Worm (Caenorhabditis elegans) whole organism, L2 larva: ENCODE data around the gene swm-1.

Source experiments
- C34F6.9 ChIP-seq: fragments of 150-350 bp; optimal IDR thresholded peaks from 2 replicates; lab custom pipeline; 2014; ENCODE audit warnings: missing biosample characterization, missing genetic modification characterization
- F13H6.1 ChIP-seq: sonication (generic microtip); optimal IDR thresholded peaks from 2 replicates; lab custom pipeline; 2016; ENCODE audit warnings: missing genetic modification characterization, missing compliant biosample characterization
- R02D3.7 ChIP-seq: fragments of 150-350 bp; optimal IDR thresholded peaks from 2 replicates; lab custom pipeline; 2014; ENCODE audit warnings: missing biosample characterization, missing genetic modification characterization
- Y55F3AM.14 ChIP-seq: fragments of 200-800 bp; sonication (Bioruptor generic); optimal IDR thresholded peaks from 2 replicates; lab custom pipeline; 2018; ENCODE audit warnings: mild to moderate bottlenecking, missing genetic modification characterization, missing compliant biosample characterization
- ZK546.5 ChIP-seq: sonication (generic microtip); optimal IDR thresholded peaks from 2 replicates; lab custom pipeline; 2017; ENCODE audit warnings: missing biosample characterization, missing genetic modification characterization
- alr-1 ChIP-seq: fragments of 150-350 bp; optimal IDR thresholded peaks from 2 replicates; lab custom pipeline; 2014; ENCODE audit warnings: missing biosample characterization, missing genetic modification characterization
- ama-1 ChIP-seq: fragments of 150-350 bp; optimal IDR thresholded peaks from 2 replicates; lab custom pipeline; 2018; ENCODE audit warnings: inconsistent platforms
- blmp-1 ChIP-seq: sonication (generic microtip); optimal IDR thresholded peaks from 2 replicates; lab custom pipeline; 2017; ENCODE audit warnings: missing genetic modification characterization, mild to moderate bottlenecking, missing compliant biosample characterization, antibody characterized with exemption, moderate library complexity; ENCODE audit not compliant: insufficient read depth
- ceh-16 ChIP-seq: fragments of 150-350 bp; optimal IDR thresholded peaks from 2 replicates; lab custom pipeline; 2014; ENCODE audit warnings: missing biosample characterization, missing genetic modification characterization
- dmd-4 ChIP-seq: sonication (generic microtip); optimal IDR thresholded peaks from 2 replicates; lab custom pipeline; 2017; ENCODE audit warnings: missing biosample characterization, missing genetic modification characterization
- egl-27 ChIP-seq: sonication (generic microtip); optimal IDR thresholded peaks from 3 replicates; lab custom pipeline; 2017; ENCODE audit warnings: missing biosample characterization, missing genetic modification reagents, missing genetic modification characterization
- elt-1 ChIP-seq: fragments of 150-350 bp; optimal IDR thresholded peaks from 2 replicates; lab custom pipeline; 2014; ENCODE audit warnings: missing biosample characterization, missing genetic modification characterization
- elt-3 ChIP-seq: sonication (generic microtip); optimal IDR thresholded peaks from 2 replicates; lab custom pipeline; 2017; ENCODE audit warnings: missing biosample characterization, missing genetic modification characterization
- fos-1 ChIP-seq: fragments of 150-350 bp; optimal IDR thresholded peaks from 2 replicates; lab custom pipeline; 2014; ENCODE audit warnings: missing biosample characterization, missing genetic modification characterization
- gmeb-1 ChIP-seq: fragments of 150-350 bp; optimal IDR thresholded peaks from 2 replicates; lab custom pipeline; 2014; ENCODE audit warnings: missing biosample characterization, missing genetic modification characterization
- lin-13 ChIP-seq: fragments of 150-350 bp; optimal IDR thresholded peaks from 2 replicates; lab custom pipeline; 2014; ENCODE audit warnings: missing biosample characterization, missing genetic modification reagents, missing genetic modification characterization
- lsy-2 ChIP-seq, 2 experiments: fragments of 150-350 bp in 1 of 2; sonication (generic microtip) in 1 of 2; optimal IDR thresholded peaks; 2 replicates each; lab custom pipeline; 2014 to 2017; ENCODE audit warnings: missing biosample characterization in 2 of 2, missing genetic modification characterization in 2 of 2
- mab-5 ChIP-seq: fragments of 150-350 bp; optimal IDR thresholded peaks from 2 replicates; lab custom pipeline; 2014; ENCODE audit warnings: missing biosample characterization, missing genetic modification characterization
- mbf-1 ChIP-seq: sonication (generic microtip); optimal IDR thresholded peaks from 2 replicates; lab custom pipeline; 2017; ENCODE audit warnings: missing biosample characterization, missing genetic modification characterization
- mdl-1 ChIP-seq, 2 experiments: fragments of 150-350 bp in 1 of 2; sonication (generic microtip) in 1 of 2; optimal IDR thresholded peaks; 2 replicates each; lab custom pipeline; 2017; ENCODE audit warnings: missing biosample characterization in 2 of 2, missing genetic modification characterization in 2 of 2
- nhr-10 ChIP-seq: sonication (generic microtip); optimal IDR thresholded peaks from 2 replicates; lab custom pipeline; 2017; ENCODE audit warnings: missing biosample characterization, missing genetic modification characterization
- nhr-11 ChIP-seq: fragments of 150-350 bp; optimal IDR thresholded peaks from 2 replicates; lab custom pipeline; 2014; ENCODE audit warnings: missing biosample characterization, missing genetic modification characterization
- nhr-12 ChIP-seq: fragments of 150-350 bp; optimal IDR thresholded peaks from 2 replicates; lab custom pipeline; 2014; ENCODE audit warnings: missing biosample characterization, missing genetic modification characterization
- nhr-129 ChIP-seq: fragments of 150-350 bp; optimal IDR thresholded peaks from 2 replicates; lab custom pipeline; 2014; ENCODE audit warnings: missing biosample characterization, missing genetic modification characterization
- nhr-21 ChIP-seq: fragments of 150-350 bp; optimal IDR thresholded peaks from 2 replicates; lab custom pipeline; 2014; ENCODE audit warnings: missing biosample characterization, missing genetic modification characterization
- nhr-23 ChIP-seq: fragments of 150-350 bp; optimal IDR thresholded peaks from 2 replicates; lab custom pipeline; 2014; ENCODE audit warnings: missing biosample characterization, missing genetic modification reagents, missing genetic modification characterization
- nhr-237 ChIP-seq: fragments of 150-350 bp; optimal IDR thresholded peaks from 2 replicates; lab custom pipeline; 2014; ENCODE audit warnings: missing biosample characterization, missing genetic modification characterization
- nhr-25 ChIP-seq: fragments of 150-350 bp; sonication (generic microtip); optimal IDR thresholded peaks from 3 replicates; lab custom pipeline; 2014; ENCODE audit warnings: missing biosample characterization, missing genetic modification characterization
- nhr-6 ChIP-seq: fragments of 150-350 bp; optimal IDR thresholded peaks from 2 replicates; lab custom pipeline; 2014; ENCODE audit warnings: missing biosample characterization, missing genetic modification characterization
- nhr-77 ChIP-seq: fragments of 150-350 bp; optimal IDR thresholded peaks from 2 replicates; lab custom pipeline; 2014; ENCODE audit warnings: missing biosample characterization, missing genetic modification characterization
- peb-1 ChIP-seq: fragments of 150-350 bp; optimal IDR thresholded peaks from 2 replicates; lab custom pipeline; 2014; ENCODE audit warnings: missing biosample characterization, missing genetic modification characterization
- sem-4 ChIP-seq: fragments of 150-350 bp; optimal IDR thresholded peaks from 2 replicates; lab custom pipeline; 2014; ENCODE audit warnings: missing biosample characterization, missing genetic modification reagents, missing genetic modification characterization
- skn-1 ChIP-seq: sonication (generic microtip); optimal IDR thresholded peaks from 2 replicates; lab custom pipeline; 2017; ENCODE audit warnings: missing biosample characterization, missing genetic modification characterization
- sma-9 ChIP-seq, 2 experiments: fragments of 150-350 bp in 1 of 2; sonication (generic microtip) in 1 of 2; optimal IDR thresholded peaks; 2 replicates each; lab custom pipeline; 2014 to 2016; ENCODE audit warnings: missing genetic modification characterization in 2 of 2, mild to moderate bottlenecking in 1 of 2, missing biosample characterization in 1 of 2, missing compliant biosample characterization in 1 of 2, missing genetic modification reagents in 1 of 2, moderate library complexity in 1 of 2
- snpc-4 ChIP-seq: fragments of 150-350 bp; optimal IDR thresholded peaks from 2 replicates; lab custom pipeline; 2014; ENCODE audit warnings: missing biosample characterization, missing genetic modification characterization
- unc-39 ChIP-seq: fragments of 150-350 bp; optimal IDR thresholded peaks from 2 replicates; lab custom pipeline; 2014; ENCODE audit warnings: missing biosample characterization, missing genetic modification characterization
- unc-55 ChIP-seq: fragments of 150-350 bp; sonication (generic microtip); optimal IDR thresholded peaks from 3 replicates; lab custom pipeline; 2014; ENCODE audit warnings: missing biosample characterization, missing genetic modification reagents, missing genetic modification characterization
- unc-62 ChIP-seq: fragments of 150-350 bp; optimal IDR thresholded peaks from 2 replicates; lab custom pipeline; 2014; ENCODE audit warnings: missing biosample characterization, missing genetic modification reagents, missing genetic modification characterization
- zag-1 ChIP-seq: fragments of 150-350 bp; optimal IDR thresholded peaks from 2 replicates; lab custom pipeline; 2014; ENCODE audit warnings: missing biosample characterization, missing genetic modification characterization
- ztf-1 ChIP-seq: fragments of 200-800 bp; sonication (Bioruptor generic); conservative IDR thresholded peaks from 2 replicates; pipeline ENCODE4 v1.3.6; 2022; ENCODE audit warnings: missing genetic modification characterization, missing compliant biosample characterization

swm-1 gene

ce11 chrV:9054771-9055170 lies at the start of gene swm-1:
Gene swm-1, minus strand, starts transcription at chrV:9054871.
- TF ChIP-seq sma-9 (GFP tag; optimal IDR thresholded peaks at IDR 0.05; lab: Kevin White, UChicago) = no peak
- no peak for TF ChIP-seq sma-9 (tag; optimal IDR thresholded peaks at IDR 0.05; lab: Kevin White, UChicago)
- no peak for TF ChIP-seq snpc-4 (tag; lab: Kevin White, UChicago)
- TF ChIP-seq lin-13 (GFP tag; lab: Kevin White, UChicago) = no peak
- TF ChIP-seq unc-55 (GFP tag; lab: Kevin White, UChicago) = no peak
- TF ChIP-seq unc-39 = no peak
- no peak for TF ChIP-seq fos-1 (tag; lab: Kevin White, UChicago)
- TF ChIP-seq blmp-1 (tag; lab: Kevin White, UChicago) = no peak
- no peak for TF ChIP-seq mab-5 (tag; lab: Kevin White, UChicago)
- no peak for TF ChIP-seq elt-1 (tag; lab: Kevin White, UChicago)
- no peak for TF ChIP-seq nhr-11 (tag; lab: Kevin White, UChicago)
- no peak for TF ChIP-seq nhr-6 (tag; lab: Kevin White, UChicago)
- TF ChIP-seq, all 48 proteins: peak for 0

- no peak for TF ChIP-seq elt-1 (tag; lab: Kevin White, UChicago)
- TF ChIP-seq nhr-23 = no peak
- TF ChIP-seq nhr-129 = no peak
- TF ChIP-seq ceh-16 = no peak
- TF ChIP-seq, all 48 proteins: peak for 0
These were observed 46.4 kb upstream of the swm-1 start, which contains the start of gene frpr-6 for ce11 chrV:9101062-9101461. Gene frpr-6, minus strand, starts transcription at chrV:9101162.

ce11 chrV:9098280-9098973 lies 43.8 kb upstream of the swm-1 start, which contains the start of gene F21C10.9:
Gene F21C10.9, minus strand, starts transcription at chrV:9098696.
- no peak for TF ChIP-seq C34F6.9 (tag; lab: Kevin White, UChicago)
- TF ChIP-seq gmeb-1 = no peak
- TF ChIP-seq fos-1 (tag; lab: Kevin White, UChicago) = peak; percentile 5

- no peak for TF ChIP-seq R02D3.7 (tag; lab: Kevin White, UChicago)
- TF ChIP-seq nhr-129 = peak; percentile 38
- TF ChIP-seq, all 48 proteins: peak for 1
These were observed 42.5 kb upstream of the swm-1 start for ce11 chrV:9097213-9097612.

- TF ChIP-seq R02D3.7 (tag; lab: Kevin White, UChicago) = no peak
- no peak for TF ChIP-seq ZK546.5
- no peak for TF ChIP-seq ceh-16
- no peak for TF ChIP-seq alr-1
- no peak for TF ChIP-seq peb-1 (tag; lab: Kevin White, UChicago)
- TF ChIP-seq ama-1 (lab: Kevin White, UChicago) = no peak
- no peak for TF ChIP-seq mbf-1
- TF ChIP-seq zag-1 (tag; lab: Kevin White, UChicago) = no peak
- TF ChIP-seq lsy-2 (tag; optimal IDR thresholded peaks at IDR 0.05; lab: Kevin White, UChicago) = no peak
- no peak for TF ChIP-seq unc-62
- TF ChIP-seq nhr-129 = no peak
- no peak for TF ChIP-seq unc-55 (GFP tag; lab: Kevin White, UChicago)
- no peak for TF ChIP-seq ztf-1
- no peak for TF ChIP-seq nhr-237 (tag; lab: Kevin White, UChicago)
- no peak for TF ChIP-seq skn-1 (tag; lab: Kevin White, UChicago)
- TF ChIP-seq sma-9 (GFP tag; optimal IDR thresholded peaks at IDR 0.05; lab: Kevin White, UChicago) = no peak
- no peak for TF ChIP-seq sma-9 (tag; optimal IDR thresholded peaks at IDR 0.05; lab: Kevin White, UChicago)
These were observed 42.0 kb upstream of the swm-1 start for ce11 chrV:9096674-9097073.

- peak; percentile 85 for TF ChIP-seq nhr-6 (tag; lab: Kevin White, UChicago)
- TF ChIP-seq nhr-12 = no peak
- TF ChIP-seq sem-4 (tag; lab: Kevin White, UChicago) = peak; percentile 77
- TF ChIP-seq elt-3 (tag; lab: Kevin White, UChicago) = no peak
- TF ChIP-seq Y55F3AM.14 (GFP tag; lab: Kevin White, UChicago) = peak; percentile 88
- no peak for TF ChIP-seq nhr-77 (tag; lab: Kevin White, UChicago)
- TF ChIP-seq unc-55 (GFP tag; lab: Kevin White, UChicago) = peak; percentile 29
- TF ChIP-seq sma-9 (GFP tag; optimal IDR thresholded peaks at IDR 0.05; lab: Kevin White, UChicago) = peak; percentile 99
- TF ChIP-seq sma-9 (tag; optimal IDR thresholded peaks at IDR 0.05; lab: Kevin White, UChicago) = peak; percentile 34
- TF ChIP-seq snpc-4 (tag; lab: Kevin White, UChicago) = peak; percentile 68
- TF ChIP-seq mdl-1 (tag; optimal IDR thresholded peaks at IDR 0.05; lab: Kevin White, UChicago) = peak; percentile 63 to 89
- peak; percentile 96 for TF ChIP-seq F13H6.1 (tag; lab: Kevin White, UChicago)
- TF ChIP-seq egl-27 (tag; lab: Kevin White, UChicago) = peak; percentile 85
- TF ChIP-seq nhr-129 = peak; percentile 88
- no peak for TF ChIP-seq skn-1 (tag; lab: Kevin White, UChicago)
- TF ChIP-seq nhr-10 = no peak
- TF ChIP-seq zag-1 (tag; lab: Kevin White, UChicago) = no peak
- no peak for TF ChIP-seq dmd-4
- no peak for TF ChIP-seq unc-39
- peak; percentile 96 for TF ChIP-seq nhr-21
- no peak for TF ChIP-seq nhr-237 (tag; lab: Kevin White, UChicago)
- TF ChIP-seq ztf-1 = no peak
- TF ChIP-seq nhr-25 (tag; lab: Kevin White, UChicago) = peak; percentile 97
These were observed 41.1 kb upstream of the swm-1 start, which contains the start of gene F21C10.10 for ce11 chrV:9095613-9096317. Gene F21C10.10, plus strand, starts transcription at chrV:9096267.
